Worm (Caenorhabditis elegans): Measurements from ENCODE around the gene Y6E2A.4.

Gene Y6E2A.4

DNA sequence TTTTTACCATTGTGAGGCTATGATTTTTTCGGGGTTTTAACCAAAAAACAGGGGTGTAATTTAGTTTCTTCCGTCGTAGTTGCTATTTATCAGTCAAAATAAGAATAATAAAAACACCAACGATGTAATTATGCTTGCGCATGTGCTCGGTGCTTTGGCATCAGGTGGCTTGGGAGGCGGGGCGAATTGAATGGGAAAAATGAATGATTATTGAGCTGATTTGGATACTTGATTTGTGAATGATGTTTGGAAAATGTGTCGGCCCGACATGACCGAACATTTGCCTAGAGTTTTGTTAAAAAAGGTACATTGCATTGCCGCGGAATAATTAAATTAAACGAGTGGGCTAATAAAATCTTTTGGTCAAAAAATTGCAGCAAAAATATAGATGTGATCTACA is 15.6 kb upstream of the Y6E2A.4 start, which contains the start of gene str-38:
str-38 (minus strand) TSS at position 101 of the 400 bp plus-strand sequence.
- no peak for TF ChIP-seq sem-4 (tag; optimal IDR thresholded peaks at IDR 0.05)
- no peak for TF ChIP-seq mdl-1 (tag; optimal IDR thresholded peaks at IDR 0.05)
- TF ChIP-seq aly-2 (tag; optimal IDR thresholded peaks at IDR 0.05): no peak
- TF ChIP-seq ztf-1 (GFP tag; conservative IDR thresholded peaks at IDR 0.05): no peak
- no peak for TF ChIP-seq ztf-4 (tag; optimal IDR thresholded peaks at IDR 0.05)
- TF ChIP-seq nhr-23 (tag; optimal IDR thresholded peaks at IDR 0.05): no peak
- no peak for TF ChIP-seq mbf-1 (tag; optimal IDR thresholded peaks at IDR 0.05)
- no peak for TF ChIP-seq unc-62 (GFP tag; optimal IDR thresholded peaks at IDR 0.05)
- TF ChIP-seq nhr-11 (tag; optimal IDR thresholded peaks at IDR 0.05): no peak
- no peak for TF ChIP-seq Y55F3AM.14 (GFP tag; optimal IDR thresholded peaks at IDR 0.05)
- TF ChIP-seq nhr-77 (tag; optimal IDR thresholded peaks at IDR 0.05): no peak

DNA sequence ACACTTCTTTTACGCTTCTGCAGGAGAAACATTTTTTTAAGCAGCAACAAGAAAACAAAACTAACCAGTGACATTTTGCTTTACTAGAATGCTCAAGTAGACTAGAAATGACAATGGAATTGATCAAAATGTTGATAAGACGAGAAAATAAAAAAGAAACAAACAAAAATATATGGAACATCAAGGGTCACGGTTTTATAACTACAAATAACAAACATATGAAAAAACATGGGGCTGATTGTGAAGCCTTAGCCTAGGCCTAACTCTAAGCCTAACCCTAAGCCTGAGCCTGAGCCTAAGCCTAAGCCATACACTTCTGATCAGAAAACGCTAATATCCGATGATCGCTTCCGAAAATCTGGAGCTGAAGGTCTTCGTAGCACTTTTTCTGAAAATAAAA is 13.9 kb upstream of the Y6E2A.4 start, which contains the start of gene Y6E2A.10:
Y6E2A.10 (minus strand) TSS at position 101 of the 400 bp plus-strand sequence.
- TF ChIP-seq snpc-4 (tag; optimal IDR thresholded peaks at IDR 0.05): no peak
- no peak for TF ChIP-seq sma-3 (GFP tag; optimal IDR thresholded peaks at IDR 0.05)

DNA sequence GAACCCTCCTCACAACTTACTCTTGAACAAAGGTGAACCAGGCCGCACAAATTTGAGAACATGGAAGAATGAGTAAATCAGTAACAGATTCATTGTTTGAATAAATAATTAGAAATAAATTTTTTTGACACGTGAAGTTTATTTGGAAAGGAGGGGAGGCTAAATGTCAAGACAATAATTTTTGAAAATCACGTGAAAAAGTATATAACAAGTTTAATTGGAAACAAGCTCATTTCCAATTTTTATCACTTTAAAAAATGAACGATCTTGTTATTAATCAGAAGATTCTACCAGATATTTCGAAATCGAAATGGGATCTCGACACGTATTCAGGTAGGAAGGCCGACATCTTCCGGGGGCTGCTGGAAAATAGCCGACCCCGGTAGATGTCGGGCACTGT is 10.0 kb upstream of the Y6E2A.4 start, which contains the start of the genes irld-57 and sfxn-1.3:
irld-57 (minus strand) TSS at position 101 of the 400 bp plus-strand sequence.
sfxn-1.3 (plus strand) TSS at position 232 of the 400 bp plus-strand sequence.
- TF ChIP-seq fos-1 (tag; optimal IDR thresholded peaks at IDR 0.05): no peak
- TF ChIP-seq unc-62 (GFP tag; optimal IDR thresholded peaks at IDR 0.05): no peak
- no peak for TF ChIP-seq ceh-16 (tag; optimal IDR thresholded peaks at IDR 0.05)
- TF ChIP-seq lin-13 (GFP tag; optimal IDR thresholded peaks at IDR 0.05): no peak
- TF ChIP-seq nhr-10 (tag; optimal IDR thresholded peaks at IDR 0.05): no peak
- TF ChIP-seq lin-39 (tag; optimal IDR thresholded peaks at IDR 0.05): no peak
- TF ChIP-seq mab-5 (tag; optimal IDR thresholded peaks at IDR 0.05): no peak
- no peak for TF ChIP-seq peb-1 (tag; optimal IDR thresholded peaks at IDR 0.05)
- TF ChIP-seq mdl-1 (tag; optimal IDR thresholded peaks at IDR 0.05): no peak
- TF ChIP-seq nhr-237 (tag; optimal IDR thresholded peaks at IDR 0.05): no peak
- no peak for TF ChIP-seq ztf-1 (GFP tag; conservative IDR thresholded peaks at IDR 0.05)
- no peak for TF ChIP-seq sma-3 (GFP tag; optimal IDR thresholded peaks at IDR 0.05)
- no peak for TF ChIP-seq elt-1 (tag; optimal IDR thresholded peaks at IDR 0.05)
- TF ChIP-seq ztf-11 (tag; optimal IDR thresholded peaks at IDR 0.05): no peak
- TF ChIP-seq lsy-2 (tag; optimal IDR thresholded peaks at IDR 0.05): no peak
- no peak for TF ChIP-seq nhr-12 (tag; optimal IDR thresholded peaks at IDR 0.05)
- no peak for TF ChIP-seq crh-2 (tag; optimal IDR thresholded peaks at IDR 0.05)
- no peak for TF ChIP-seq dmd-4 (tag; optimal IDR thresholded peaks at IDR 0.05)

DNA sequence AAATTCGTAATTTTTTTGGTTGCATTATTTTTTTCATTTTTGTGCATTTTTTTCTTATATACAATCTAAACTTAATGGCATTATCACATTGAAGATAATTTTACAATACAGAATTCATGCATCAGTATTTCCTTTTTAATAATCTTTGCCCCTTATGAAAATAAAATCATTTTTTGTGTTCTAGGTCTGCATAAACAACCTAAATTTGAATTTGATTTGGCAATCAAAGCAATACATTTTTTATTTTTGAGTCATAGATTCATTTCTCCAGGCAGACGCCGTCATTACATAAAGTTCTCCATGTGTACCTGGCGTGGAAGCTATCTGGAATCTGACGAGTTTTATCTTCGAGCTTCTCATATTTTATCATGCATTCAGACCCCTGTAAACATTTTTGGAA is 5.3 kb upstream of the Y6E2A.4 start, which contains the start of gene srh-140:
srh-140 (plus strand) TSS at position 301 of the 400 bp plus-strand sequence.
- TF ChIP-seq ztf-1 (GFP tag; conservative IDR thresholded peaks at IDR 0.05) (no peak), nhr-10 (tag; optimal IDR thresholded peaks at IDR 0.05) (no peak), alr-1 (tag; optimal IDR thresholded peaks at IDR 0.05) (no peak), peb-1 (tag; optimal IDR thresholded peaks at IDR 0.05) (no peak), fos-1 (tag; optimal IDR thresholded peaks at IDR 0.05) (no peak), lsy-2 (tag; optimal IDR thresholded peaks at IDR 0.05) (no peak), aly-2 (tag; optimal IDR thresholded peaks at IDR 0.05) (no peak), mab-5 (tag; optimal IDR thresholded peaks at IDR 0.05) (no peak), F13H6.1 (tag; optimal IDR thresholded peaks at IDR 0.05) (no peak), nhr-11 (tag; optimal IDR thresholded peaks at IDR 0.05) (no peak), nhr-237 (tag; optimal IDR thresholded peaks at IDR 0.05) (no peak), dmd-4 (tag; optimal IDR thresholded peaks at IDR 0.05) (no peak), ceh-82 (tag; optimal IDR thresholded peaks at IDR 0.05) (no peak), gmeb-1 (tag; optimal IDR thresholded peaks at IDR 0.05) (no peak)

DNA sequence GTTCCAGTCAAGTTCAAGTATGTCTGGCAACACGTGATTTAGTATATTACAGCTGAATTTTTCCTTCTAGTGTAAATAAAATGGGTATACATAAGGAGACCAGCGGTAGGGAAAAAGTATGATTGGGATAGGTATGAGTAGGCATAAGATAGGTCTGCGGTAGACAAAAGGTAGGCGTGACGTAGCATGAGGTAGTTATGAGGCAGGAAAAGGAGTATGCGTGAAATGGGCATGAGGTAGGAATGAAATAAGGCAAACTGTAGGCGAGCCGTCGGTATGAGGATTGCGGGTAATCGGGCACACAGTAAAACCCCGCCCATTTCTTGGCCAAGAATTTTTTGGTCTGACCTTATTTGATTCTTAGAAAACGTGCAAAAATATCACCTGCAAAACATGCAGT is 4.9 kb upstream of the Y6E2A.4 start:
- no peak for TF ChIP-seq nhr-11 (tag; optimal IDR thresholded peaks at IDR 0.05)
- TF ChIP-seq peb-1 (tag; optimal IDR thresholded peaks at IDR 0.05): no peak
- no peak for TF ChIP-seq egl-27 (tag; optimal IDR thresholded peaks at IDR 0.05)
- no peak for TF ChIP-seq F13H6.1 (tag; optimal IDR thresholded peaks at IDR 0.05)
- no peak for TF ChIP-seq aly-2 (tag; optimal IDR thresholded peaks at IDR 0.05)
- TF ChIP-seq zag-1 (tag; optimal IDR thresholded peaks at IDR 0.05): no peak
- TF ChIP-seq lin-39 (tag; optimal IDR thresholded peaks at IDR 0.05): no peak
- no peak for TF ChIP-seq unc-55 (GFP tag; optimal IDR thresholded peaks at IDR 0.05)
- no peak for TF ChIP-seq nhr-23 (tag; optimal IDR thresholded peaks at IDR 0.05)
- no peak for TF ChIP-seq crh-2 (tag; optimal IDR thresholded peaks at IDR 0.05)
- TF ChIP-seq mbf-1 (tag; optimal IDR thresholded peaks at IDR 0.05): no peak
- no peak for TF ChIP-seq nhr-10 (tag; optimal IDR thresholded peaks at IDR 0.05)
- no peak for TF ChIP-seq ZK546.5 (tag; optimal IDR thresholded peaks at IDR 0.05)
- TF ChIP-seq nhr-12 (tag; optimal IDR thresholded peaks at IDR 0.05): no peak
- no peak for TF ChIP-seq skn-1 (tag; optimal IDR thresholded peaks at IDR 0.05)
- no peak for TF ChIP-seq ceh-82 (tag; optimal IDR thresholded peaks at IDR 0.05)
- no peak for TF ChIP-seq ztf-4 (tag; optimal IDR thresholded peaks at IDR 0.05)

Measured in whole organism, L2 larva.